Fruit fly (Drosophila melanogaster) whole organism, embryonic: Measurements from ENCODE around the gene NKCC.

Experiments used
- B-H1 ChIP-seq: fragments of 200-800 bp; sonication (Bioruptor generic); IDR thresholded peaks from 3 replicates; pipeline ENCODE4 v1.3.6; 2022; ENCODE audit warnings: missing biosample characterization, missing genetic modification characterization
- CG10654 ChIP-seq: fragments of 200-800 bp; sonication (Bioruptor generic); optimal IDR thresholded peaks from 2 replicates; lab custom pipeline; 2016; ENCODE audit warnings: missing biosample characterization, missing genetic modification characterization
- CG13287 ChIP-seq: fragments of 200-800 bp; sonication (Bioruptor generic); IDR thresholded peaks from 2 replicates; pipeline ENCODE4 v1.3.6; 2022; ENCODE audit warnings: missing biosample characterization, missing genetic modification characterization; ENCODE audit not compliant: partially characterized antibody
- CG13296 ChIP-seq: fragments of 200-800 bp; sonication (Bioruptor generic); optimal IDR thresholded peaks from 3 replicates; lab custom pipeline; 2018; ENCODE audit warnings: missing biosample characterization, mild to moderate bottlenecking, missing genetic modification characterization
- CG14710 ChIP-seq: fragments of 200-800 bp; sonication (Bioruptor generic); optimal IDR thresholded peaks from 3 replicates; lab custom pipeline; 2019; ENCODE audit warnings: missing biosample characterization, mild to moderate bottlenecking, missing genetic modification characterization, moderate library complexity
- CG2120 ChIP-seq: fragments of 200-800 bp; sonication (Bioruptor generic); optimal IDR thresholded peaks from 3 replicates; lab custom pipeline; 2016; ENCODE audit warnings: missing biosample characterization, missing genetic modification characterization
- CG2199 ChIP-seq: fragments of 200-800 bp; sonication (Bioruptor generic); IDR thresholded peaks from 3 replicates; pipeline ENCODE4 v1.3.6; 2022; ENCODE audit warnings: missing biosample characterization, missing genetic modification characterization
- CG2202 ChIP-seq: fragments of 200-800 bp; sonication (Bioruptor generic); optimal IDR thresholded peaks from 2 replicates; lab custom pipeline; 2018; ENCODE audit warnings: missing biosample characterization, mild to moderate bottlenecking, missing genetic modification characterization
- CG42726 ChIP-seq: fragments of 200-800 bp; sonication (Bioruptor generic); IDR thresholded peaks from 2 replicates; pipeline ENCODE4 v1.3.6; 2022; ENCODE audit warnings: missing biosample characterization, missing genetic modification characterization; ENCODE audit not compliant: partially characterized antibody
- CG4854 ChIP-seq: fragments of 200-800 bp; sonication (Bioruptor generic); optimal IDR thresholded peaks from 2 replicates; lab custom pipeline; 2016; ENCODE audit warnings: missing biosample characterization, missing genetic modification characterization, inconsistent platforms
- CG6175 ChIP-seq: fragments of 200-800 bp; sonication (Bioruptor generic); IDR thresholded peaks from 3 replicates; pipeline ENCODE4 v1.3.6; 2022; ENCODE audit warnings: missing biosample characterization, missing genetic modification characterization
- CG8290 ChIP-seq, 3 experiments: fragments of 200-800 bp; sonication (Bioruptor generic); optimal IDR thresholded peaks; 2 replicates each; lab custom pipeline; 2016 to 2019; ENCODE audit warnings: missing biosample characterization in 3 of 3, missing genetic modification characterization in 3 of 3, mild to moderate bottlenecking in 2 of 3, moderate library complexity in 1 of 3
- CG8765 ChIP-seq: fragments of 200-800 bp; sonication (Bioruptor generic); IDR thresholded peaks from 2 replicates; pipeline ENCODE4 v1.3.6; 2022; ENCODE audit warnings: missing biosample characterization, missing genetic modification characterization
- Deaf1 ChIP-seq: fragments of 200-800 bp; optimal IDR thresholded peaks from 3 replicates; lab custom pipeline; 2019; ENCODE audit warnings: missing biosample characterization, mild to moderate bottlenecking, missing genetic modification characterization, moderate library complexity
- Dip3 ChIP-seq: fragments of 200-800 bp; sonication (Bioruptor generic); optimal IDR thresholded peaks from 3 replicates; lab custom pipeline; 2016; ENCODE audit warnings: missing biosample characterization, missing genetic modification characterization
- Doc2 ChIP-seq: fragments of 200-800 bp; sonication (Bioruptor generic); IDR thresholded peaks from 2 replicates; pipeline ENCODE4 v1.3.6; 2022; ENCODE audit warnings: missing biosample characterization, missing genetic modification characterization
- Ets97D ChIP-seq: fragments of 200-800 bp; sonication (Bioruptor generic); optimal IDR thresholded peaks from 3 replicates; lab custom pipeline; 2016; ENCODE audit warnings: missing biosample characterization, missing genetic modification characterization
- Fer1 ChIP-seq: fragments of 200-800 bp; sonication (Bioruptor generic); optimal IDR thresholded peaks from 2 replicates; lab custom pipeline; 2017; ENCODE audit warnings: missing biosample characterization, mild to moderate bottlenecking, missing genetic modification characterization
- HHEX ChIP-seq: fragments of 200-800 bp; sonication (Bioruptor generic); optimal IDR thresholded peaks from 3 replicates; lab custom pipeline; 2017; ENCODE audit warnings: missing biosample characterization, mild to moderate bottlenecking, missing genetic modification characterization, missing genetic modification reagents
- HLHmδ ChIP-seq: fragments of 200-800 bp; sonication (Bioruptor generic); optimal IDR thresholded peaks from 2 replicates; lab custom pipeline; 2018; ENCODE audit warnings: missing biosample characterization, mild to moderate bottlenecking, missing genetic modification characterization, moderate library complexity
- HmgZ ChIP-seq: fragments of 200-800 bp; sonication (Bioruptor generic); optimal IDR thresholded peaks from 2 replicates; lab custom pipeline; 2018; ENCODE audit warnings: missing biosample characterization, mild to moderate bottlenecking, missing genetic modification characterization
- Hmx ChIP-seq: fragments of 200-800 bp; sonication (Bioruptor generic); optimal IDR thresholded peaks from 2 replicates; lab custom pipeline; 2016; ENCODE audit warnings: missing biosample characterization, missing genetic modification characterization
- MBD-R2 ChIP-seq: fragments of 200-800 bp; sonication (Bioruptor generic); IDR thresholded peaks from 2 replicates; pipeline ENCODE4 v1.3.6; 2022; ENCODE audit warnings: missing biosample characterization, missing genetic modification characterization
- Meics ChIP-seq: fragments of 200-800 bp; sonication (Bioruptor generic); optimal IDR thresholded peaks from 2 replicates; lab custom pipeline; 2017; ENCODE audit warnings: missing biosample characterization, mild to moderate bottlenecking, missing genetic modification characterization
- Mrtf ChIP-seq: fragments of 200-800 bp; sonication (Bioruptor generic); IDR thresholded peaks from 3 replicates; pipeline ENCODE4 v1.3.6; 2022; ENCODE audit warnings: missing biosample characterization, missing genetic modification characterization
- Nf-YB ChIP-seq: fragments of 200-800 bp; sonication (Bioruptor generic); optimal IDR thresholded peaks from 3 replicates; lab custom pipeline; 2019; ENCODE audit warnings: missing biosample characterization, mild to moderate bottlenecking, missing genetic modification characterization, moderate library complexity
- Oaz ChIP-seq: fragments of 200-800 bp; sonication (Bioruptor generic); IDR thresholded peaks from 2 replicates; pipeline ENCODE4 v1.3.6; 2022; ENCODE audit warnings: missing biosample characterization, missing genetic modification characterization
- Optix ChIP-seq: fragments of 200-800 bp; sonication (Bioruptor generic); IDR thresholded peaks from 3 replicates; pipeline ENCODE4 v1.3.6; 2022; ENCODE audit warnings: missing biosample characterization, missing genetic modification characterization
- Pdp1 ChIP-seq, 2 experiments: fragments of 200-800 bp; sonication (Bioruptor generic); optimal IDR thresholded peaks; 3 replicates each; lab custom pipeline; 2016; ENCODE audit warnings: missing biosample characterization in 2 of 2, missing genetic modification characterization in 2 of 2, mild to moderate bottlenecking in 1 of 2, moderate library complexity in 1 of 2
- bsh ChIP-seq, 2 experiments: fragments of 200-800 bp; sonication (Bioruptor generic); optimal IDR thresholded peaks; 2 replicates each; lab custom pipeline; 2017 to 2018; ENCODE audit warnings: mild to moderate bottlenecking in 2 of 2, missing biosample characterization in 2 of 2, missing genetic modification characterization in 2 of 2, moderate library complexity in 1 of 2
- cas ChIP-seq: fragments of 200-800 bp; sonication (Bioruptor generic); IDR thresholded peaks from 2 replicates; pipeline ENCODE4 v1.3.6; 2022; ENCODE audit warnings: missing biosample characterization, missing genetic modification characterization
- cato ChIP-seq: fragments of 200-800 bp; sonication (Bioruptor generic); optimal IDR thresholded peaks from 2 replicates; lab custom pipeline; 2016; ENCODE audit warnings: missing biosample characterization, missing genetic modification characterization, borderline replicate concordance
- cg ChIP-seq: fragments of 200-800 bp; sonication (Bioruptor generic); optimal IDR thresholded peaks from 3 replicates; lab custom pipeline; 2019; ENCODE audit warnings: missing biosample characterization, mild to moderate bottlenecking, missing genetic modification characterization, moderate library complexity
- chinmo ChIP-seq: fragments of 200-800 bp; sonication (Bioruptor generic); IDR thresholded peaks from 4 replicates; pipeline ENCODE4 v1.3.6; 2022; ENCODE audit warnings: missing biosample characterization, missing genetic modification characterization; ENCODE audit not compliant: partially characterized antibody
- crc ChIP-seq: fragments of 200-800 bp; sonication (Bioruptor generic); optimal IDR thresholded peaks from 2 replicates; lab custom pipeline; 2016; ENCODE audit warnings: missing biosample characterization, missing genetic modification characterization
- crp ChIP-seq, 2 experiments: fragments of 200-800 bp; sonication (Bioruptor generic); optimal IDR thresholded peaks; 2 replicates in 1 of 2; 3 replicates in 1 of 2; lab custom pipeline; 2017; ENCODE audit warnings: missing biosample characterization in 2 of 2, missing genetic modification characterization in 2 of 2, mild to moderate bottlenecking in 1 of 2, moderate library complexity in 1 of 2
- danr ChIP-seq: fragments of 200-800 bp; sonication (Bioruptor generic); IDR thresholded peaks from 2 replicates; pipeline ENCODE4 v1.3.6; 2022; ENCODE audit warnings: missing biosample characterization, missing genetic modification characterization
- dmrt99B ChIP-seq: fragments of 200-800 bp; sonication (Bioruptor generic); optimal IDR thresholded peaks from 2 replicates; lab custom pipeline; 2018; ENCODE audit warnings: missing biosample characterization, mild to moderate bottlenecking, missing genetic modification characterization, moderate library complexity
- esg ChIP-seq: fragments of 200-800 bp; sonication (Bioruptor generic); conservative IDR thresholded peaks from 2 replicates; pipeline ENCODE4 v1.3.6; 2022; ENCODE audit warnings: missing biosample characterization, missing genetic modification characterization
- fd102C ChIP-seq: fragments of 200-800 bp; sonication (Bioruptor generic); optimal IDR thresholded peaks from 2 replicates; lab custom pipeline; 2018; ENCODE audit warnings: missing biosample characterization, mild to moderate bottlenecking, missing genetic modification characterization, moderate library complexity
- insv ChIP-seq, 2 experiments: fragments of 200-800 bp; sonication (Bioruptor generic); optimal IDR thresholded peaks; 3 replicates each; lab custom pipeline; 2016 to 2018; ENCODE audit warnings: missing biosample characterization in 2 of 2, missing genetic modification characterization in 2 of 2
- pho ChIP-seq: fragments of 200-800 bp; sonication (Bioruptor generic); optimal IDR thresholded peaks from 2 replicates; lab custom pipeline; 2016; ENCODE audit warnings: missing biosample characterization, missing genetic modification characterization
- repo ChIP-seq: fragments of 200-800 bp; sonication (Bioruptor generic); optimal IDR thresholded peaks from 2 replicates; lab custom pipeline; 2016; ENCODE audit warnings: missing biosample characterization, missing genetic modification characterization
- rib ChIP-seq: fragments of 200-800 bp; sonication (Bioruptor generic); IDR thresholded peaks from 2 replicates; pipeline ENCODE4 v1.3.6; 2022; ENCODE audit warnings: missing biosample characterization, missing genetic modification characterization
- scrt ChIP-seq: fragments of 200-800 bp; sonication (Bioruptor generic); optimal IDR thresholded peaks from 2 replicates; lab custom pipeline; 2018; ENCODE audit warnings: missing biosample characterization, mild to moderate bottlenecking, missing genetic modification characterization, moderate library complexity
- sens-2 ChIP-seq: fragments of 200-800 bp; sonication (Bioruptor generic); IDR thresholded peaks from 2 replicates; pipeline ENCODE4 v1.3.6; 2022; ENCODE audit warnings: missing biosample characterization, missing genetic modification characterization
- sisA ChIP-seq: fragments of 200-800 bp; sonication (Bioruptor generic); IDR thresholded peaks from 2 replicates; pipeline ENCODE4 v1.3.6; 2022; ENCODE audit warnings: missing biosample characterization, missing genetic modification characterization
- sr ChIP-seq: fragments of 200-800 bp; sonication (Bioruptor generic); IDR thresholded peaks from 3 replicates; pipeline ENCODE4 v1.3.6; 2022; ENCODE audit warnings: missing biosample characterization, missing genetic modification characterization
- sug ChIP-seq: fragments of 200-800 bp; optimal IDR thresholded peaks from 2 replicates; lab custom pipeline; 2019; ENCODE audit warnings: missing biosample characterization, mild to moderate bottlenecking, missing genetic modification characterization, moderate library complexity
- trem ChIP-seq: fragments of 200-800 bp; optimal IDR thresholded peaks from 3 replicates; lab custom pipeline; 2019; ENCODE audit warnings: missing biosample characterization, mild to moderate bottlenecking, missing genetic modification characterization, moderate library complexity
- zfh2 ChIP-seq: fragments of 200-800 bp; sonication (Bioruptor generic); optimal IDR thresholded peaks from 2 replicates; lab custom pipeline; 2016; ENCODE audit warnings: missing biosample characterization, missing genetic modification characterization

The NKCC gene

DNA sequence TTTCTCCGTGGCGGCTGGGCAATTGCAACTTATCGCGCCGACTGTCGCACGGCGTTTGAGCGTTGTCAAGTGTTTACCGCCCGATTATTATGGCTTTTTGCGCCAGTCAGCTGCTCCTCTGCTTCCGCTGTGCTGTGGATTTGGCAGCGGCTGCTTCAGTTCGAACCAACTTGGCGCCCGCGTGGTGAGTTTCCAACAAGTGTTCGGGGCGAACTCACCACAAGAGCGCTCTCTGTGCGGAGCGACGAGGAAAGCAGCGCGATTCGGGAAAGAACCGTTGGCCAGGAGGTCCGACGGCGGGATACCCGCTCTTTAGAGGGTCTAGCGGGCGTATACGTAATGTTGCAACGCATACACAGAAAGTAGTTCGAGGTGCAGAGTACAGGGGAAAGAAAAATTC, at the start of gene NKCC:
Gene NKCC, minus strand, starts transcription at position 57 of the 400 bp plus-strand sequence.
- TF ChIP-seq CG2120 (GFP tag; lab: Kevin White, UChicago) (no peak), cas (GFP tag; lab: Robert Waterston, UW) (no peak), CG14710 (tag; lab: Kevin White, UChicago) (no peak), crc (GFP tag; lab: Kevin White, UChicago) (no peak), CG8290 (GFP tag; optimal IDR thresholded peaks at IDR 0.05; lab: Kevin White, UChicago) (no peak), CG8290 (tag; optimal IDR thresholded peaks at IDR 0.05; lab: Kevin White, UChicago) (peak in 1 of 2 experiments; percentile 3), CG2202 (no peak), CG8765 (no peak), HHEX (GFP tag; lab: Kevin White, UChicago) (no peak), bsh (GFP tag; optimal IDR thresholded peaks at IDR 0.05; lab: Kevin White, UChicago) (no peak), danr (GFP tag; lab: Robert Waterston, UW) (no peak), sr (no peak), sug (tag; lab: Kevin White, UChicago) (peak; percentile 22), crp (GFP tag; optimal IDR thresholded peaks at IDR 0.05; lab: Kevin White, UChicago) (no peak), sens-2 (GFP tag; lab: Robert Waterston, UW) (0 out of 2 replicates have a peak, but pooled peaks have one; percentile 4), pho (GFP tag; lab: Kevin White, UChicago) (no peak), HLHmδ (GFP tag; lab: Kevin White, UChicago) (no peak), CG6175 (GFP tag; lab: Robert Waterston, UW) (no peak), rib (GFP tag; lab: Robert Waterston, UW) (no peak), trem (tag; lab: Kevin White, UChicago) (no peak), Nf-YB (GFP tag; lab: Kevin White, UChicago) (no peak), CG10654 (no peak), dmrt99B (tag; lab: Kevin White, UChicago) (no peak), scrt (GFP tag; lab: Kevin White, UChicago) (peak; percentile 31), Oaz (GFP tag; lab: Robert Waterston, UW) (no peak), insv (GFP tag; optimal IDR thresholded peaks at IDR 0.05; lab: Kevin White, UChicago) (no peak), cg (GFP tag; lab: Kevin White, UChicago) (no peak), CG4854 (GFP tag; lab: Kevin White, UChicago) (no peak), chinmo (GFP tag; lab: Robert Waterston, UW) (0 out of 4 replicates have a peak, but pooled peaks have one; percentile 34), HmgZ (tag; lab: Kevin White, UChicago) (no peak), CG13287 (GFP tag; lab: Robert Waterston, UW) (peak; percentile 29; the same call in 1 of the 2 replicates), CG42726 (GFP tag; lab: Robert Waterston, UW) (no peak), CG13296 (GFP tag; lab: Kevin White, UChicago) (no peak), Deaf1 (tag; lab: Kevin White, UChicago) (peak; percentile 80), Ets97D (GFP tag; lab: Kevin White, UChicago) (no peak), fd102C (GFP tag; lab: Kevin White, UChicago) (no peak), Pdp1 (GFP tag; optimal IDR thresholded peaks at IDR 0.05; lab: Kevin White, UChicago) (peak in 1 of 2 experiments; percentile 3), Hmx (GFP tag; lab: Kevin White, UChicago) (no peak), MBD-R2 (GFP tag; lab: Robert Waterston, UW) (0 out of 2 replicates have a peak, but pooled peaks have one; percentile 18), Dip3 (no peak), Mrtf (GFP tag; lab: Robert Waterston, UW) (no peak), zfh2 (GFP tag; lab: Kevin White, UChicago) (no peak), Optix (GFP tag; lab: Robert Waterston, UW) (no peak), cato (no peak), Meics (GFP tag; lab: Kevin White, UChicago) (no peak), Doc2 (GFP tag; lab: Robert Waterston, UW) (no peak), sisA (no peak), repo (no peak), CG2199 (GFP tag; lab: Robert Waterston, UW) (no peak), B-H1 (GFP tag; lab: Robert Waterston, UW) (no peak), esg (GFP tag; lab: Robert Waterston, UW) (no peak), Fer1 (GFP tag; lab: Kevin White, UChicago) (peak; percentile 18)
